Fruit fly (Drosophila melanogaster) whole organism, embryonic: ENCODE data around the gene CG15145.
A peak's percentile ranks its signal among the peaks of the same experiment; 100 is the strongest.

Experiments
- B-H2 ChIP-seq: fragments of 200-800 bp; sonication (Bioruptor generic); optimal IDR thresholded peaks from 2 replicates; lab custom pipeline; 2018; ENCODE audit warnings: missing biosample characterization, mild to moderate bottlenecking, missing genetic modification characterization
- CG10147 ChIP-seq: fragments of 200-800 bp; sonication (Bioruptor generic); optimal IDR thresholded peaks from 2 replicates; lab custom pipeline; 2019; ENCODE audit warnings: missing biosample characterization, mild to moderate bottlenecking, missing genetic modification characterization, moderate library complexity
- CG10979 ChIP-seq: fragments of 200-800 bp; sonication (Bioruptor generic); optimal IDR thresholded peaks from 2 replicates; lab custom pipeline; 2018; ENCODE audit warnings: missing biosample characterization, mild to moderate bottlenecking, missing genetic modification characterization, moderate library complexity
- CG11093 ChIP-seq: fragments of 200-800 bp; sonication (Bioruptor generic); IDR thresholded peaks from 3 replicates; pipeline ENCODE4 v1.3.6; 2022; ENCODE audit warnings: missing biosample characterization, missing genetic modification characterization
- CG12299 ChIP-seq: fragments of 200-800 bp; sonication (Bioruptor generic); optimal IDR thresholded peaks from 2 replicates; lab custom pipeline; 2018; ENCODE audit warnings: missing biosample characterization, mild to moderate bottlenecking, missing genetic modification characterization
- CG14050 ChIP-seq: fragments of 200-800 bp; sonication (Bioruptor generic); IDR thresholded peaks from 3 replicates; pipeline ENCODE4 v1.3.6; 2022; ENCODE audit warnings: missing biosample characterization, missing genetic modification characterization
- CG14441 ChIP-seq: fragments of 200-800 bp; sonication (Bioruptor generic); IDR thresholded peaks from 2 replicates; pipeline ENCODE4 v1.3.6; 2022; ENCODE audit warnings: missing biosample characterization, missing genetic modification characterization
- CG14710 ChIP-seq: fragments of 200-800 bp; sonication (Bioruptor generic); optimal IDR thresholded peaks from 3 replicates; lab custom pipeline; 2019; ENCODE audit warnings: missing biosample characterization, mild to moderate bottlenecking, missing genetic modification characterization, moderate library complexity
- CG1832 ChIP-seq: fragments of 200-800 bp; sonication (Bioruptor generic); optimal IDR thresholded peaks from 2 replicates; lab custom pipeline; 2017; ENCODE audit warnings: missing biosample characterization, mild to moderate bottlenecking, missing genetic modification characterization, inconsistent platforms
- CG2120 ChIP-seq: fragments of 200-800 bp; sonication (Bioruptor generic); optimal IDR thresholded peaks from 3 replicates; lab custom pipeline; 2016; ENCODE audit warnings: missing biosample characterization, missing genetic modification characterization
- CG31224 ChIP-seq: fragments of 200-800 bp; sonication (Bioruptor generic); IDR thresholded peaks from 2 replicates; pipeline ENCODE4 v1.3.6; 2022; ENCODE audit warnings: missing biosample characterization, missing genetic modification characterization
- CG31388 ChIP-seq: fragments of 200-800 bp; sonication (Bioruptor generic); optimal IDR thresholded peaks from 2 replicates; lab custom pipeline; 2016; ENCODE audit warnings: missing biosample characterization, missing genetic modification characterization
- CG32532 ChIP-seq: fragments of 200-800 bp; sonication (Bioruptor generic); IDR thresholded peaks from 2 replicates; pipeline ENCODE4 v1.3.6; 2022; ENCODE audit warnings: missing biosample characterization, missing genetic modification characterization
- CG33557 ChIP-seq: fragments of 200-800 bp; sonication (Bioruptor generic); optimal IDR thresholded peaks from 2 replicates; lab custom pipeline; 2019; ENCODE audit warnings: missing biosample characterization, mild to moderate bottlenecking, missing genetic modification characterization, moderate library complexity
- CG34376 ChIP-seq: fragments of 200-800 bp; sonication (Bioruptor generic); optimal IDR thresholded peaks from 2 replicates; lab custom pipeline; 2018; ENCODE audit warnings: missing biosample characterization, mild to moderate bottlenecking, missing genetic modification characterization
- CG4282 ChIP-seq: fragments of 200-800 bp; sonication (Bioruptor generic); optimal IDR thresholded peaks from 2 replicates; lab custom pipeline; 2016; ENCODE audit warnings: missing biosample characterization, missing genetic modification characterization
- CG5953 ChIP-seq: fragments of 200-800 bp; sonication (Bioruptor generic); IDR thresholded peaks from 2 replicates; pipeline ENCODE4 v1.3.6; 2022; ENCODE audit warnings: missing biosample characterization, missing genetic modification characterization
- CG9797 ChIP-seq: fragments of 200-800 bp; sonication (Bioruptor generic); optimal IDR thresholded peaks from 3 replicates; lab custom pipeline; 2018; ENCODE audit warnings: missing biosample characterization, mild to moderate bottlenecking, missing genetic modification characterization
- CrebB ChIP-seq: fragments of 200-800 bp; sonication (Bioruptor generic); optimal IDR thresholded peaks from 3 replicates; lab custom pipeline; 2018; ENCODE audit warnings: missing biosample characterization, mild to moderate bottlenecking, missing genetic modification characterization
- Dip3 ChIP-seq: fragments of 200-800 bp; sonication (Bioruptor generic); optimal IDR thresholded peaks from 3 replicates; lab custom pipeline; 2016; ENCODE audit warnings: missing biosample characterization, missing genetic modification characterization
- Dref ChIP-seq: fragments of 200-800 bp; sonication (Bioruptor generic); IDR thresholded peaks from 2 replicates; pipeline ENCODE4 v1.3.6; 2022; ENCODE audit warnings: missing biosample characterization, missing genetic modification characterization
- HHEX ChIP-seq: fragments of 200-800 bp; sonication (Bioruptor generic); optimal IDR thresholded peaks from 3 replicates; lab custom pipeline; 2017; ENCODE audit warnings: missing biosample characterization, mild to moderate bottlenecking, missing genetic modification characterization, missing genetic modification reagents
- Hey ChIP-seq: fragments of 200-800 bp; sonication (Bioruptor generic); optimal IDR thresholded peaks from 3 replicates; lab custom pipeline; 2018; ENCODE audit warnings: missing biosample characterization, mild to moderate bottlenecking, missing genetic modification characterization
- HmgD ChIP-seq: fragments of 200-800 bp; sonication (Bioruptor generic); optimal IDR thresholded peaks from 3 replicates; lab custom pipeline; 2016; ENCODE audit warnings: missing biosample characterization, missing genetic modification characterization
- Jarid2 ChIP-seq: fragments of 200-800 bp; sonication (Bioruptor generic); optimal IDR thresholded peaks from 3 replicates; lab custom pipeline; 2017; ENCODE audit warnings: mild to moderate bottlenecking, missing biosample characterization, missing genetic modification reagents, missing genetic modification characterization
- NC2α ChIP-seq: fragments of 200-800 bp; sonication (Bioruptor generic); optimal IDR thresholded peaks from 2 replicates; lab custom pipeline; 2016; ENCODE audit warnings: missing biosample characterization, missing genetic modification characterization
- Optix ChIP-seq: fragments of 200-800 bp; sonication (Bioruptor generic); IDR thresholded peaks from 3 replicates; pipeline ENCODE4 v1.3.6; 2022; ENCODE audit warnings: missing biosample characterization, missing genetic modification characterization
- Six4 ChIP-seq: fragments of 200-800 bp; sonication (Bioruptor generic); optimal IDR thresholded peaks from 2 replicates; lab custom pipeline; 2016; ENCODE audit warnings: missing biosample characterization, missing genetic modification characterization
- Sox102F ChIP-seq: fragments of 200-800 bp; sonication (Bioruptor generic); optimal IDR thresholded peaks from 2 replicates; lab custom pipeline; 2018; ENCODE audit warnings: missing biosample characterization, mild to moderate bottlenecking, missing genetic modification characterization, moderate library complexity
- Xbp1 ChIP-seq: fragments of 200-800 bp; sonication (Bioruptor generic); optimal IDR thresholded peaks from 3 replicates; lab custom pipeline; 2016; ENCODE audit warnings: missing biosample characterization, mild to moderate bottlenecking, missing genetic modification characterization
- cas ChIP-seq: fragments of 200-800 bp; sonication (Bioruptor generic); IDR thresholded peaks from 2 replicates; pipeline ENCODE4 v1.3.6; 2022; ENCODE audit warnings: missing biosample characterization, missing genetic modification characterization
- cato ChIP-seq: fragments of 200-800 bp; sonication (Bioruptor generic); optimal IDR thresholded peaks from 2 replicates; lab custom pipeline; 2016; ENCODE audit warnings: missing biosample characterization, missing genetic modification characterization, borderline replicate concordance
- cg ChIP-seq: fragments of 200-800 bp; sonication (Bioruptor generic); optimal IDR thresholded peaks from 3 replicates; lab custom pipeline; 2019; ENCODE audit warnings: missing biosample characterization, mild to moderate bottlenecking, missing genetic modification characterization, moderate library complexity
- dmrt99B ChIP-seq: fragments of 200-800 bp; sonication (Bioruptor generic); optimal IDR thresholded peaks from 2 replicates; lab custom pipeline; 2018; ENCODE audit warnings: missing biosample characterization, mild to moderate bottlenecking, missing genetic modification characterization, moderate library complexity
- dysf ChIP-seq: fragments of 200-800 bp; sonication (Bioruptor generic); IDR thresholded peaks from 3 replicates; pipeline ENCODE4 v1.3.6; 2022; ENCODE audit warnings: missing biosample characterization, missing genetic modification characterization
- fd64A ChIP-seq: fragments of 200-800 bp; sonication (Bioruptor generic); optimal IDR thresholded peaks from 3 replicates; lab custom pipeline; 2018; ENCODE audit warnings: missing biosample characterization, mild to moderate bottlenecking, missing genetic modification characterization
- gsb-n ChIP-seq: fragments of 200-800 bp; sonication (Bioruptor generic); optimal IDR thresholded peaks from 3 replicates; lab custom pipeline; 2018; ENCODE audit warnings: missing biosample characterization, mild to moderate bottlenecking, missing genetic modification characterization
- hbn ChIP-seq: fragments of 200-800 bp; sonication (Bioruptor generic); IDR thresholded peaks from 2 replicates; pipeline ENCODE4 v1.3.6; 2022; ENCODE audit warnings: missing biosample characterization, missing genetic modification characterization; ENCODE audit not compliant: partially characterized antibody
- her ChIP-seq: fragments of 200-800 bp; sonication (Bioruptor generic); optimal IDR thresholded peaks from 2 replicates; lab custom pipeline; 2016; ENCODE audit warnings: missing biosample characterization, missing genetic modification characterization
- ind ChIP-seq: fragments of 200-800 bp; sonication (Bioruptor generic); optimal IDR thresholded peaks from 3 replicates; lab custom pipeline; 2016; ENCODE audit warnings: missing biosample characterization, missing genetic modification characterization
- jing ChIP-seq: fragments of 200-800 bp; sonication (Bioruptor generic); optimal IDR thresholded peaks from 2 replicates; lab custom pipeline; 2018; ENCODE audit warnings: missing biosample characterization, mild to moderate bottlenecking, missing genetic modification characterization
- lbe ChIP-seq: fragments of 200-800 bp; sonication (Bioruptor generic); optimal IDR thresholded peaks from 2 replicates; lab custom pipeline; 2016; ENCODE audit warnings: missing biosample characterization, mild to moderate bottlenecking, missing genetic modification characterization
- lmd ChIP-seq: fragments of 200-800 bp; sonication (Bioruptor generic); IDR thresholded peaks from 2 replicates; pipeline ENCODE4 v1.3.6; 2022; ENCODE audit warnings: missing biosample characterization, missing genetic modification characterization
- onecut ChIP-seq: fragments of 200-800 bp; sonication (Bioruptor generic); IDR thresholded peaks from 2 replicates; pipeline ENCODE4 v1.3.6; 2022; ENCODE audit warnings: missing biosample characterization, missing genetic modification characterization
- psq ChIP-seq: fragments of 200-800 bp; sonication (Bioruptor generic); optimal IDR thresholded peaks from 2 replicates; lab custom pipeline; 2017; ENCODE audit warnings: missing biosample characterization, missing genetic modification characterization
- so ChIP-seq: fragments of 200-800 bp; sonication (Bioruptor generic); IDR thresholded peaks from 3 replicates; pipeline ENCODE4 v1.3.6; 2022; ENCODE audit warnings: missing biosample characterization, missing genetic modification characterization
- sqz ChIP-seq: fragments of 200-800 bp; sonication (Bioruptor generic); optimal IDR thresholded peaks from 3 replicates; lab custom pipeline; 2018; ENCODE audit warnings: missing biosample characterization, mild to moderate bottlenecking, missing genetic modification characterization
- trem ChIP-seq: fragments of 200-800 bp; optimal IDR thresholded peaks from 3 replicates; lab custom pipeline; 2019; ENCODE audit warnings: missing biosample characterization, mild to moderate bottlenecking, missing genetic modification characterization, moderate library complexity
- wor ChIP-seq: fragments of 200-800 bp; sonication (Bioruptor generic); IDR thresholded peaks from 2 replicates; pipeline ENCODE4 v1.3.6; 2022; ENCODE audit warnings: missing biosample characterization, missing genetic modification characterization
- z ChIP-seq: fragments of 200-800 bp; sonication (Bioruptor generic); IDR thresholded peaks from 3 replicates; pipeline ENCODE4 v1.3.6; 2022; ENCODE audit warnings: missing biosample characterization, missing genetic modification characterization

CG15145 gene

DNA sequence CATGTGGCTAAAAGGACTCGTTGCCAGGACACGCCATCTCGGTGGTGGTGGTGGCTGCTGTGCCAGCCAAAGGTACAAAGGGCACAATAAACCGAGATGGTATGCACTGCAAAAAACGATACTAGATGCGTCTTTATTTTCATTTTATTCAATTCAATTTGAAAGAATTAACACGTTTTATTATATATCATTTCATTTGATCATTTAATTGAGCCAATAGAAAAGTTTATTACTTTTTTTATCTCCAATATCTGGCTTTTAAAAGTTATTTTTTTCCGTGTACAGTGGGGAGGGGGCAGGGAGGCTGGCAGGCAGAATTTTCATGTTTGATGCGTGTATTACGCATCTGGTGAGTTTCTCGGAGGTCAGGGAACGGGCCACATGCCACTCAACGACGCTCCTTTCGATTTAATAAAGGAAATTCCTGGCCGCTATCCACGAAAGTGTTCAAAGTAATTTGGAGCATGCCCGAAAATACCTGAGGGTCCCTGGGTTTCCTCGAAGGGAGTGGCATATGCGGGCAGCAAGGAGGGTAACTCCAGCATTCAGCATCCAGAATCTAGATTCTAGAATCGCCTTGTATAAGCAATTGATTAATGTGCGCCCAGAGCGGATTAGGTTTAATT, 17.8 kb downstream of the CG15145 start (continued):
- TF ChIP-seq CG9797 (GFP tag; lab: Kevin White, UChicago) (peak; percentile 12), CG2120 (GFP tag; lab: Kevin White, UChicago) (no peak), CrebB (tag; lab: Kevin White, UChicago) (peak; percentile 86), Six4 (GFP tag; lab: Kevin White, UChicago) (peak; percentile 76), CG14441 (GFP tag; lab: Robert Waterston, UW) (peak; percentile 75), CG12299 (tag; lab: Kevin White, UChicago) (peak; percentile 85), onecut (GFP tag; lab: Robert Waterston, UW) (peak; percentile 84), Xbp1 (GFP tag; lab: Kevin White, UChicago) (peak; percentile 85), trem (peak; percentile 90), dysf (GFP tag; lab: Robert Waterston, UW) (peak; percentile 87; the same call in 2 of the 3 replicates), HHEX (peak; percentile 86), CG32532 (GFP tag; lab: Robert Waterston, UW) (peak; percentile 79), CG14710 (peak; percentile 94), sqz (GFP tag; lab: Kevin White, UChicago) (peak; percentile 86), Dref (GFP tag; lab: Robert Waterston, UW) (no peak), her (GFP tag; lab: Kevin White, UChicago) (no peak), cas (GFP tag; lab: Robert Waterston, UW) (no peak), fd64A (GFP tag; lab: Kevin White, UChicago) (peak; percentile 69), z (GFP tag; lab: Robert Waterston, UW) (0 out of 3 replicates have a peak, but pooled peaks have one; percentile 42), Dip3 (GFP tag; lab: Kevin White, UChicago) (peak; percentile 21), psq (GFP tag; lab: Kevin White, UChicago) (peak; percentile 62), wor (GFP tag; lab: Robert Waterston, UW) (peak; percentile 81), CG34376 (peak; percentile 81), lmd (peak; percentile 87), NC2α (peak; percentile 66), HmgD (no peak), so (GFP tag; lab: Robert Waterston, UW) (peak; percentile 85), lbe (GFP tag; lab: Kevin White, UChicago) (no peak), Sox102F (GFP tag; lab: Kevin White, UChicago) (peak; percentile 86), Jarid2 (GFP tag; lab: Kevin White, UChicago) (peak; percentile 50), gsb-n (tag; lab: Kevin White, UChicago) (peak; percentile 87), jing (GFP tag; lab: Kevin White, UChicago) (peak; percentile 48), cato (peak; percentile 59), dmrt99B (tag; lab: Kevin White, UChicago) (peak; percentile 94), CG5953 (GFP tag; lab: Robert Waterston, UW) (0 out of 2 replicates have a peak, but pooled peaks have one; percentile 23), CG1832 (no peak), CG14050 (peak; percentile 65), hbn (GFP tag; lab: Robert Waterston, UW) (no peak), CG33557 (GFP tag; lab: Kevin White, UChicago) (peak; percentile 95), CG10979 (peak; percentile 95), CG10147 (GFP tag; lab: Kevin White, UChicago) (peak; percentile 81), ind (peak; percentile 78), CG4282 (GFP tag; lab: Kevin White, UChicago) (peak; percentile 8), CG31388 (GFP tag; lab: Kevin White, UChicago) (peak; percentile 54), Hey (tag; lab: Kevin White, UChicago) (peak; percentile 48), Optix (peak; percentile 27; the same call in 1 of the 3 replicates), cg (GFP tag; lab: Kevin White, UChicago) (no peak), CG31224 (peak; percentile 57), B-H2 (GFP tag; lab: Kevin White, UChicago) (no peak), CG11093 (GFP tag; lab: Robert Waterston, UW) (peak; percentile 77)
